Worm (Caenorhabditis elegans): Measurements from ENCODE around the gene his-74.

Gene his-74

DNA sequence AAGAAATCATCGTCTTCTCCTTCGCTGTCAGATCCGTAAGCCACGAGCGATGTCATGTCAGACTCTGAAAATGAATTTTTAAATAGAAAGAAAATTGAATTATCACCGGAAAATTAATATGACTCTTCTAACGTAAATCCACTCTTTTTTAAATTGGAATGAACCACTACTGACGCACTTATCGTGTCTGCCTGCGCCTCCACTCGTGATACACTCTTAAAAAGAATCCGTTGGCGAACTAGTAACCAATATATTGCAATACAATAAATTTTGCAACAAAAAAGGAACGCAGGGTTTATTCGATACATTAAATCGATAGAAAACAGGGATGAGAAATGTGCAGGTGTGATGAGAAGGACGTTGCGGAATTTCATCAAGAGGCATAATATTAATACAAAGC, 704 bp downstream of the his-74 start, which contains the start of gene ccch-3 (continued):
- TF ChIP-seq snpc-1.3 (tag; optimal IDR thresholded peaks at IDR 0.05; ENCODE audit: insufficient read depth) = peak; percentile 36
- TF ChIP-seq C06A6.2 (GFP tag; conservative IDR thresholded peaks at IDR 0.05) = no peak
- peak; percentile 7 for TF ChIP-seq snpc-4 (GFP tag; optimal IDR thresholded peaks at IDR 0.05)
- peak in 3 of 4 experiments; percentile 43 to 60 (median 52) for TF ChIP-seq snpc-4 (tag; optimal IDR thresholded peaks at IDR 0.05)
- TF ChIP-seq dox-1 (GFP tag; IDR thresholded peaks at IDR 0.05) = peak; percentile 72; the same call in 1 of the 2 replicates
- 0 out of 2 replicates have a peak, but pooled peaks have one; percentile 9 for TF ChIP-seq ceh-100 (GFP tag; IDR thresholded peaks at IDR 0.05)
- TF ChIP-seq sea-2 (GFP tag; IDR thresholded peaks at IDR 0.05) = no peak
- TF ChIP-seq efl-1 (GFP tag; optimal IDR thresholded peaks at IDR 0.05) = no peak
- no peak for TF ChIP-seq F39B2.1 (GFP tag; IDR thresholded peaks at IDR 0.05)
- no peak for TF ChIP-seq die-1 (tag; optimal IDR thresholded peaks at IDR 0.05)
- TF ChIP-seq unc-130 (GFP tag; optimal IDR thresholded peaks at IDR 0.05) = peak; percentile 53
- 0 out of 2 replicates have a peak, but pooled peaks have one; percentile 27 for TF ChIP-seq K11D2.4 (GFP tag; IDR thresholded peaks at IDR 0.05)
- TF ChIP-seq lin-35 (GFP tag; optimal IDR thresholded peaks at IDR 0.05) = peak in 1 of 3 experiments; percentile 19
- peak; percentile 83 for TF ChIP-seq madf-3 (GFP tag; IDR thresholded peaks at IDR 0.05)
- no peak for TF ChIP-seq mxl-1 (tag; optimal IDR thresholded peaks at IDR 0.05)
- peak; percentile 67 for TF ChIP-seq ceh-27 (GFP tag; optimal IDR thresholded peaks at IDR 0.05)
- peak; percentile 47; the same call in 1 of the 2 replicates for TF ChIP-seq egl-44 (GFP tag; IDR thresholded peaks at IDR 0.05)
- no peak for TF ChIP-seq ztf-6 (GFP tag; IDR thresholded peaks at IDR 0.05)
- no peak for TF ChIP-seq nhr-179 (tag; optimal IDR thresholded peaks at IDR 0.05)

DNA sequence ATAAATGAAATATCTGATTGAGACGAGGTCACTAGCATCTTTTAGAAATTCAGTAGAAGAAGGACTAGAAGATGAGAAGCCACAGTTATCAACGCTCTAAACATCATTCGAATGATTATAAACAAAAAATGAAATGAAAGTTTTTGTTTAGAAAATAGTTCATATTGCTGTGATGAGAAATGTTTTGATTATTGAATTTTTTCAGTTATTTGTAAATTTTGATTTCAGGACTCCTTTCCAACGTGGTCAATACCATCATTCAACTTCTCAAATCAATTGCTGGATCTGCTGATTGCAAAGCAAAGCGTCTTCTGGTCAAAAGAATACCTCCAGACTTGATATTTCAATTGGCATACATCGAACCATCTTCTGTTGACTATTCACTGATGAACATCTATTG, 2.0 kb downstream of the his-74 start, which contains the start of gene W05B10.6:
TSS of gene W05B10.6 (minus strand) at position 101 of the 400 bp plus-strand sequence.
- TF ChIP-seq hmg-1.2 (GFP tag; IDR thresholded peaks at IDR 0.05) (no peak), C17E4.6 (GFP tag; IDR thresholded peaks at IDR 0.05) (no peak), nhr-120 (GFP tag; IDR thresholded peaks at IDR 0.05) (no peak), C06A6.2 (GFP tag; conservative IDR thresholded peaks at IDR 0.05) (no peak), lag-1 (GFP tag; IDR thresholded peaks at IDR 0.05) (no peak), bed-2 (GFP tag; IDR thresholded peaks at IDR 0.05) (no peak), Y56A3A.18 (GFP tag; IDR thresholded peaks at IDR 0.05) (no peak), lin-26 (GFP tag; IDR thresholded peaks at IDR 0.05) (no peak), sdz-38 (tag; optimal IDR thresholded peaks at IDR 0.05) (no peak), unc-62 (GFP tag; optimal IDR thresholded peaks at IDR 0.05) (no peak), efl-1 (GFP tag; optimal IDR thresholded peaks at IDR 0.05) (no peak), rec-8 (tag; optimal IDR thresholded peaks at IDR 0.05) (no peak), tbx-9 (tag; optimal IDR thresholded peaks at IDR 0.05; ENCODE audit: borderline replicate concordance) (no peak), akir-1 (GFP tag; optimal IDR thresholded peaks at IDR 0.05) (no peak)

DNA sequence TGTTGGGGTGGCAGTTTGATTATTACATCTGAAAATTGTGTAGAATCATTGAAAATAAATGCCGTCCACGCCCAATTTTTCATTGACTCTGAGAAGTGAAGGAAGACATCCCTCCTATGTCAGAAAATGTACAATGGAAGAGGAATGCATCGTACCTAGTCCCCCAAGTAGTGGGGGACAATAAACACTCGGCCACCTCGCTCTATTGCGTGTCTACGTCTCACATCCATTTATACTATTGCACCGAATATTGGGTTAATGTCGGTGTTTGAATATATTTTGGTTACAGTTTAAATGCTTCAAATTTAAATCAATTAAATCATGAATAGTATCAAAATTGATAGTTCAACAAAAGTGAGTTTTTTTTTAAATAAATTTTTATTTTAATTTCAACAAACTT, 10.5 kb downstream of the his-74 start, which contains the start of gene lin-25:
TSS of gene lin-25 (plus strand) at position 290 of the 400 bp plus-strand sequence.
- TF ChIP-seq nhr-80 (tag; optimal IDR thresholded peaks at IDR 0.05) = peak; percentile 53
- no peak for TF ChIP-seq rpc-1 (optimal IDR thresholded peaks at IDR 0.05)
- no peak for TF ChIP-seq rpc-1 (tag; optimal IDR thresholded peaks at IDR 0.05)
- peak; percentile 23 for TF ChIP-seq ZK185.1 (tag; optimal IDR thresholded peaks at IDR 0.05; ENCODE audit: poor library complexity, severe bottlenecking)

DNA sequence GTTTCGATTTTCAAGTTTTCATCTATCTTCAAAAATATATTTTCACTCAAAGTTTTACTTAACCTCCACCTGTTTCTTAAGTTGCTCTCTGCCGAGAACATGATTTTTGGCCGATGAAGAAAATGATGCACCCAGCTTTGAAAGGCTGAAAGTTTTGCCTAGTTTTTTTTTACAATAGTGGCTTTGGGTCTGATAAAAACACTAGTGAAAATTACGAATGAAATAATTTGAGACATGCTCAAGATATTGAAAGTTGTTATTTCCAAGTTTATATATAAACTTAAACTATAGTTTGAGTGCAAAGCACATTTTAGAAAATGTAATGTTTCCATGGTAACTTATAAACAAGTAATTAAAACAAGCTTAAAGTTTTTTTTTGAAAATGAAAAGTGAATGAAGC, 10.9 kb downstream of the his-74 start, which contains the start of gene gpa-9:
TSS of gene gpa-9 (minus strand) at position 101 of the 400 bp plus-strand sequence.
- TF ChIP-seq nhr-27 (tag; optimal IDR thresholded peaks at IDR 0.05) (no peak), F33H1.4 (GFP tag; IDR thresholded peaks at IDR 0.05) (no peak), F57A8.1 (GFP tag; optimal IDR thresholded peaks at IDR 0.05) (no peak), Y56A3A.18 (GFP tag; IDR thresholded peaks at IDR 0.05) (no peak), zfh-2 (GFP tag; conservative IDR thresholded peaks at IDR 0.05) (no peak), lin-54 (GFP tag; optimal IDR thresholded peaks at IDR 0.05) (no peak), ztf-18 (tag; optimal IDR thresholded peaks at IDR 0.05) (no peak), cebp-1 (GFP tag; IDR thresholded peaks at IDR 0.05) (no peak), cebp-1 (tag; optimal IDR thresholded peaks at IDR 0.05) (no peak), lir-1 (GFP tag; conservative IDR thresholded peaks at IDR 0.05) (no peak), aptf-3 (GFP tag; IDR thresholded peaks at IDR 0.05) (no peak), ztf-6 (GFP tag; IDR thresholded peaks at IDR 0.05) (no peak), ceh-40 (GFP tag; IDR thresholded peaks at IDR 0.05) (no peak), madf-3 (GFP tag; IDR thresholded peaks at IDR 0.05) (no peak)

All from whole organism, young adult.